Worm (Caenorhabditis elegans) whole organism, L1 larva: Measurements from ENCODE around the gene F56D2.8.

Source experiments
- ama-1 ChIP-seq: fragments of 150-350 bp; optimal IDR thresholded peaks from 2 replicates; lab custom pipeline; 2014
- ces-1 ChIP-seq: fragments of 150-350 bp; optimal IDR thresholded peaks from 2 replicates; lab custom pipeline; 2014; ENCODE audit warnings: missing biosample characterization, missing genetic modification reagents, missing genetic modification characterization
- elt-3 ChIP-seq, 6 experiments: fragments of 150-350 bp in 1 of 6; sonication (generic microtip); optimal IDR thresholded peaks; 2 replicates each; lab custom pipeline; 2017 to 2018; ENCODE audit warnings: missing biosample characterization in 6 of 6, missing genetic modification characterization in 6 of 6, inconsistent platforms in 1 of 6
- fkh-8 ChIP-seq: sonication (generic microtip); optimal IDR thresholded peaks from 2 replicates; lab custom pipeline; 2016; ENCODE audit warnings: mild to moderate bottlenecking, missing genetic modification characterization, missing compliant biosample characterization
- hlh-4 ChIP-seq: sonication (generic microtip); optimal IDR thresholded peaks from 2 replicates; lab custom pipeline; 2016; ENCODE audit warnings: mild to moderate bottlenecking, missing genetic modification characterization, missing compliant biosample characterization
- hpl-2 ChIP-seq: fragments of 150-350 bp; optimal IDR thresholded peaks from 2 replicates; lab custom pipeline; 2014; ENCODE audit warnings: missing biosample characterization, missing genetic modification reagents, missing genetic modification characterization
- lin-13 ChIP-seq: fragments of 150-350 bp; optimal IDR thresholded peaks from 2 replicates; lab custom pipeline; 2014; ENCODE audit warnings: missing biosample characterization, missing genetic modification reagents, missing genetic modification characterization
- lin-39 ChIP-seq: fragments of 150-350 bp; optimal IDR thresholded peaks from 2 replicates; lab custom pipeline; 2014; ENCODE audit warnings: missing biosample characterization, missing genetic modification reagents, missing genetic modification characterization
- lsy-2 ChIP-seq, 2 experiments: fragments of 150-350 bp; optimal IDR thresholded peaks; 2 replicates each; lab custom pipeline; 2014; ENCODE audit warnings: missing biosample characterization in 2 of 2, missing genetic modification characterization in 2 of 2
- mdl-1 ChIP-seq, 2 experiments: fragments of 150-350 bp; optimal IDR thresholded peaks; 2 replicates each; lab custom pipeline; 2014 to 2017; ENCODE audit warnings: missing biosample characterization in 2 of 2, missing genetic modification characterization in 2 of 2, inconsistent platforms in 1 of 2
- mef-2 ChIP-seq: fragments of 150-350 bp; optimal IDR thresholded peaks from 2 replicates; lab custom pipeline; 2014; ENCODE audit warnings: missing biosample characterization, missing genetic modification characterization
- nhr-19 ChIP-seq: fragments of 200-800 bp; sonication (Bioruptor generic); conservative IDR thresholded peaks from 2 replicates; pipeline ENCODE4 v1.3.6; 2022; ENCODE audit warnings: missing genetic modification characterization, missing compliant biosample characterization
- nhr-85 ChIP-seq: sonication (generic microtip); peaks from one replicate; lab custom pipeline; 2016; ENCODE audit warnings: missing genetic modification characterization, inconsistent platforms, missing compliant biosample characterization
- unc-86 ChIP-seq: sonication (generic microtip); optimal IDR thresholded peaks from 2 replicates; lab custom pipeline; 2016; ENCODE audit warnings: missing genetic modification characterization, missing compliant biosample characterization

DNA sequence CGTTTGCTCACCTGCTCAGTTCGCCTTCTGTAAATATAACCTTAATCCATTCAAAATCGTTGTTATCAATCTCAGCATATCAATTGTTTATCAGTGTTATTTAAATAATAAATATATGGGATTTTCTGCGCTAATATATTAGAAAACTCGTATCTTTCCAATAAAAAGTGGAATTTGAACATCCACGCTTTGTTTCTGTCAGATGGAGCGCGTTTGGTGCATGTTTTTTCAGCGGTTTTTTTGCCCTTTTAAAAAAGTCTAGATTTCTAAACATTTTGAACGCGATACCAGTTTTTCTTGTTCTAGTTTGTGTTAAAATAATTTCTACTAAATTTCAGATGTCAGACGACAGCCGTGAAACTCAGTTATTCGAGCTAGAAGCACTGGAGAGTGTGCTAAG, 4.3 kb upstream of the F56D2.8 start, which contains the start of gene F56D2.2:
- TF ChIP-seq mdl-1 (tag; optimal IDR thresholded peaks at IDR 0.05; lab: Kevin White, UChicago) = no peak
- no peak for TF ChIP-seq fkh-8 (tag; lab: Kevin White, UChicago)
- TF ChIP-seq nhr-85 (tag; lab: Kevin White, UChicago) = no peak
- no peak for TF ChIP-seq nhr-19 (GFP tag; lab: Robert Waterston, UW)
- no peak for TF ChIP-seq hlh-4 (tag; lab: Kevin White, UChicago)
- TF ChIP-seq unc-86 (tag; lab: Kevin White, UChicago) = no peak
- TF ChIP-seq ama-1 = no peak
- TF ChIP-seq mef-2 = no peak
- TF ChIP-seq hpl-2 = no peak
- TF ChIP-seq lsy-2 (tag; optimal IDR thresholded peaks at IDR 0.05; lab: Kevin White, UChicago) = peak in 1 of 2 experiments; percentile 64
- no peak for TF ChIP-seq lin-13
- no peak for TF ChIP-seq ces-1 (GFP tag; lab: Kevin White, UChicago)
- no peak for TF ChIP-seq lin-39
- no peak for TF ChIP-seq elt-3 (tag; optimal IDR thresholded peaks at IDR 0.05; lab: Kevin White, UChicago)
